Worm (Caenorhabditis elegans) whole organism, L2 larva: ENCODE measurements around the gene dnj-16.

Experiments used
- ZK546.5 ChIP-seq: sonication (generic microtip); optimal IDR thresholded peaks from 2 replicates; lab custom pipeline; 2017; ENCODE audit warnings: missing biosample characterization, missing genetic modification characterization
- aly-2 ChIP-seq: fragments of 150-350 bp; optimal IDR thresholded peaks from 2 replicates; lab custom pipeline; 2014; ENCODE audit warnings: missing biosample characterization, missing genetic modification characterization
- elt-1 ChIP-seq: fragments of 150-350 bp; optimal IDR thresholded peaks from 2 replicates; lab custom pipeline; 2014; ENCODE audit warnings: missing biosample characterization, missing genetic modification characterization
- mdl-1 ChIP-seq, 2 experiments: fragments of 150-350 bp in 1 of 2; sonication (generic microtip) in 1 of 2; optimal IDR thresholded peaks; 2 replicates each; lab custom pipeline; 2017; ENCODE audit warnings: missing biosample characterization in 2 of 2, missing genetic modification characterization in 2 of 2
- nhr-10 ChIP-seq: sonication (generic microtip); optimal IDR thresholded peaks from 2 replicates; lab custom pipeline; 2017; ENCODE audit warnings: missing biosample characterization, missing genetic modification characterization
- nhr-12 ChIP-seq: fragments of 150-350 bp; optimal IDR thresholded peaks from 2 replicates; lab custom pipeline; 2014; ENCODE audit warnings: missing biosample characterization, missing genetic modification characterization
- nhr-25 ChIP-seq: fragments of 150-350 bp; sonication (generic microtip); optimal IDR thresholded peaks from 3 replicates; lab custom pipeline; 2014; ENCODE audit warnings: missing biosample characterization, missing genetic modification characterization
- sem-4 ChIP-seq: fragments of 150-350 bp; optimal IDR thresholded peaks from 2 replicates; lab custom pipeline; 2014; ENCODE audit warnings: missing biosample characterization, missing genetic modification reagents, missing genetic modification characterization
- unc-62 ChIP-seq: fragments of 150-350 bp; optimal IDR thresholded peaks from 2 replicates; lab custom pipeline; 2014; ENCODE audit warnings: missing biosample characterization, missing genetic modification reagents, missing genetic modification characterization

DNA sequence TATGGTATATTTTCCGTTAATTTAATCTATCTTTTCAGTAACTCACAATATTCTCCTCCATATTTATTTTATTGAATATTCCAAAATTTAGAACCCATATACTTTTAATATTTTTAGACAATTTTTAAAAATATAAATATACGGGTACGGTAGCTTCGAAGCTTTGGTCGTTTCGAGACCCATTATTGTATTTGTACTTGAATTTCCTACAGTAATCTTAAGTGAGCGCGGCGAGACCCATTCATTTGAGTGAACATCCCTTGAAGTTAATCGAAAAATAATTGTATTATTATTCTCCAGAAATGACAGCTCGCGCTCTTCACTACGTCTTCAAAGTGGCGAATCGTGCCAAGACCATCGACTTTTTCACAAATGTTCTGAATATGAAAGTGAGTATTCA lies 37.6 kb upstream of the dnj-16 start, which contains the start of gene glod-4:
- TF ChIP-seq aly-2 (tag; lab: Kevin White, UChicago), result no peak
- no peak for TF ChIP-seq nhr-12 (tag; lab: Kevin White, UChicago)
- no peak for TF ChIP-seq nhr-25 (tag; lab: Kevin White, UChicago)
- TF ChIP-seq ZK546.5, result no peak
- no peak for TF ChIP-seq sem-4 (tag; lab: Kevin White, UChicago)
- TF ChIP-seq nhr-10 (tag; lab: Kevin White, UChicago), result no peak
- TF ChIP-seq elt-1 (tag; lab: Kevin White, UChicago), result no peak
- TF ChIP-seq unc-62, result no peak
- TF ChIP-seq mdl-1 (tag; optimal IDR thresholded peaks at IDR 0.05; lab: Kevin White, UChicago), result no peak
